Worm (Caenorhabditis elegans) whole organism, L4 larva: ENCODE results near the gene C15H9.11.

ENCODE experiments used
- D1046.2 ChIP-seq: fragments of 200-800 bp; sonication (Bioruptor generic); IDR thresholded peaks from 2 replicates; pipeline ENCODE4 v1.3.6; 2022; ENCODE audit warnings: missing genetic modification characterization, missing compliant biosample characterization
- F37D6.2 ChIP-seq: sonication (generic microtip); optimal IDR thresholded peaks from 2 replicates; lab custom pipeline; 2016; ENCODE audit warnings: mild to moderate bottlenecking, missing genetic modification characterization, missing compliant biosample characterization
- Y105C5A.15 ChIP-seq: fragments of 200-800 bp; sonication (Bioruptor generic); IDR thresholded peaks from 2 replicates; pipeline ENCODE4 v1.3.6; 2022; ENCODE audit warnings: missing genetic modification characterization, missing compliant biosample characterization
- Y48G9A.11 ChIP-seq: fragments of 200-800 bp; sonication (Bioruptor generic); IDR thresholded peaks from 2 replicates; pipeline ENCODE4 v1.3.6; 2022; ENCODE audit warnings: missing genetic modification reagents, missing genetic modification characterization, missing compliant biosample characterization
- Y5F2A.4 ChIP-seq: fragments of 200-800 bp; sonication (Bioruptor generic); optimal IDR thresholded peaks from 2 replicates; lab custom pipeline; 2018; ENCODE audit warnings: mild to moderate bottlenecking, missing genetic modification characterization, missing compliant biosample characterization
- ZK337.2 ChIP-seq: fragments of 200-800 bp; sonication (Bioruptor generic); IDR thresholded peaks from 2 replicates; pipeline ENCODE4 v1.3.6; 2022; ENCODE audit warnings: missing genetic modification reagents, missing genetic modification characterization, missing compliant biosample characterization
- attf-4 ChIP-seq: sonication (generic microtip); optimal IDR thresholded peaks from 3 replicates; lab custom pipeline; 2017; ENCODE audit warnings: missing biosample characterization, missing genetic modification characterization
- ceh-20 ChIP-seq: fragments of 200-800 bp; sonication (Bioruptor generic); IDR thresholded peaks from 2 replicates; pipeline ENCODE4 v1.3.6; 2022; ENCODE audit warnings: missing genetic modification reagents, missing genetic modification characterization, missing compliant biosample characterization
- ceh-32 ChIP-seq: sonication (generic microtip); optimal IDR thresholded peaks from 2 replicates; lab custom pipeline; 2016; ENCODE audit warnings: mild to moderate bottlenecking, missing genetic modification characterization, missing compliant biosample characterization; ENCODE audit not compliant: poor library complexity
- ceh-62 ChIP-seq: sonication (generic microtip); optimal IDR thresholded peaks from 2 replicates; lab custom pipeline; 2017; ENCODE audit warnings: missing biosample characterization, missing genetic modification characterization
- ceh-82 ChIP-seq: sonication (generic microtip); optimal IDR thresholded peaks from 2 replicates; lab custom pipeline; 2017; ENCODE audit warnings: missing biosample characterization, missing genetic modification characterization
- daf-16 ChIP-seq, 3 experiments: sonication (generic microtip); optimal IDR thresholded peaks; 2 replicates each; lab custom pipeline; 2016 to 2017; ENCODE audit warnings: missing genetic modification characterization in 3 of 3, missing genetic modification reagents in 3 of 3, mild to moderate bottlenecking in 2 of 3, missing compliant biosample characterization in 2 of 3, missing biosample characterization in 1 of 3, moderate library complexity in 1 of 3
- daf-19 ChIP-seq: fragments of 200-800 bp; sonication (Bioruptor generic); conservative IDR thresholded peaks from 2 replicates; pipeline ENCODE4 v1.3.6; 2022; ENCODE audit warnings: missing genetic modification characterization, missing compliant biosample characterization
- dmd-6 ChIP-seq: fragments of 200-800 bp; sonication (Bioruptor generic); IDR thresholded peaks from 2 replicates; pipeline ENCODE4 v1.3.6; 2022; ENCODE audit warnings: missing genetic modification reagents, missing genetic modification characterization, missing compliant biosample characterization
- dmd-9 ChIP-seq: fragments of 200-800 bp; sonication (Bioruptor generic); IDR thresholded peaks from 2 replicates; pipeline ENCODE4 v1.3.6; 2022; ENCODE audit warnings: missing genetic modification reagents, missing genetic modification characterization, missing compliant biosample characterization
- dve-1 ChIP-seq: sonication (generic microtip); optimal IDR thresholded peaks from 2 replicates; lab custom pipeline; 2017; ENCODE audit warnings: antibody characterized with exemption, mild to moderate bottlenecking, missing genetic modification characterization, missing compliant biosample characterization; ENCODE audit not compliant: insufficient read depth
- egl-27 ChIP-seq: sonication (generic microtip); optimal IDR thresholded peaks from 3 replicates; lab custom pipeline; 2017; ENCODE audit warnings: missing biosample characterization, missing genetic modification reagents, missing genetic modification characterization
- egl-43 ChIP-seq: fragments of 200-800 bp; sonication (Bioruptor generic); IDR thresholded peaks from 2 replicates; pipeline ENCODE4 v1.3.6; 2022; ENCODE audit warnings: missing genetic modification reagents, missing genetic modification characterization, missing compliant biosample characterization
- fos-1 ChIP-seq: fragments of 150-350 bp; optimal IDR thresholded peaks from 2 replicates; lab custom pipeline; 2014; ENCODE audit warnings: missing biosample characterization, missing genetic modification characterization
- hlh-11 ChIP-seq: fragments of 200-800 bp; sonication (Bioruptor generic); optimal IDR thresholded peaks from 2 replicates; lab custom pipeline; 2018; ENCODE audit warnings: mild to moderate bottlenecking, missing genetic modification characterization, missing compliant biosample characterization
- hmg-1.1 ChIP-seq: fragments of 200-800 bp; sonication (Bioruptor generic); IDR thresholded peaks from 2 replicates; pipeline ENCODE4 v1.3.6; 2022; ENCODE audit warnings: missing genetic modification reagents, missing genetic modification characterization, missing compliant biosample characterization
- jun-1 ChIP-seq: fragments of 150-350 bp; optimal IDR thresholded peaks from 2 replicates; lab custom pipeline; 2014; ENCODE audit warnings: missing biosample characterization, missing genetic modification reagents, missing genetic modification characterization
- lin-1 ChIP-seq: fragments of 200-800 bp; sonication (Bioruptor generic); IDR thresholded peaks from 2 replicates; pipeline ENCODE4 v1.3.6; 2022; ENCODE audit warnings: missing genetic modification reagents, missing genetic modification characterization, missing compliant biosample characterization
- lin-38 ChIP-seq: fragments of 200-800 bp; sonication (Bioruptor generic); IDR thresholded peaks from 2 replicates; pipeline ENCODE4 v1.3.6; 2022; ENCODE audit warnings: missing genetic modification reagents, missing genetic modification characterization, missing compliant biosample characterization
- lin-39 ChIP-seq: fragments of 150-350 bp; optimal IDR thresholded peaks from 2 replicates; lab custom pipeline; 2014; ENCODE audit warnings: missing biosample characterization, missing genetic modification reagents, missing genetic modification characterization
- lir-3 ChIP-seq: sonication (generic microtip); optimal IDR thresholded peaks from 2 replicates; lab custom pipeline; 2016; ENCODE audit warnings: mild to moderate bottlenecking, missing genetic modification characterization, missing compliant biosample characterization
- mes-2 ChIP-seq: sonication (generic microtip); optimal IDR thresholded peaks from 2 replicates; lab custom pipeline; 2016; ENCODE audit warnings: missing genotype, mild to moderate bottlenecking, missing genetic modification characterization, missing compliant biosample characterization; ENCODE audit not compliant: poor library complexity, severe bottlenecking
- mxl-3 ChIP-seq: fragments of 200-800 bp; sonication (Bioruptor generic); optimal IDR thresholded peaks from 2 replicates; lab custom pipeline; 2018; ENCODE audit warnings: mild to moderate bottlenecking, missing genetic modification characterization, missing compliant biosample characterization
- nhr-102 ChIP-seq: sonication (generic microtip); optimal IDR thresholded peaks from 2 replicates; lab custom pipeline; 2016; ENCODE audit warnings: mild to moderate bottlenecking, missing genetic modification characterization, moderate library complexity, missing compliant biosample characterization
- nhr-28 ChIP-seq: fragments of 150-350 bp; optimal IDR thresholded peaks from 2 replicates; lab custom pipeline; 2014; ENCODE audit warnings: missing biosample characterization, missing genetic modification characterization
- nhr-42 ChIP-seq: fragments of 200-800 bp; sonication (Bioruptor generic); IDR thresholded peaks from 2 replicates; pipeline ENCODE4 v1.3.6; 2022; ENCODE audit warnings: missing genetic modification characterization, missing compliant biosample characterization
- nhr-48 ChIP-seq: sonication (generic microtip); optimal IDR thresholded peaks from 2 replicates; lab custom pipeline; 2016; ENCODE audit warnings: mild to moderate bottlenecking, missing genetic modification characterization, missing compliant biosample characterization
- nhr-6 ChIP-seq: fragments of 150-350 bp; optimal IDR thresholded peaks from 2 replicates; lab custom pipeline; 2014; ENCODE audit warnings: missing biosample characterization, missing genetic modification characterization
- nhr-76 ChIP-seq: fragments of 150-350 bp; optimal IDR thresholded peaks from 2 replicates; lab custom pipeline; 2014; ENCODE audit warnings: missing biosample characterization, missing genetic modification characterization
- nhr-77 ChIP-seq: fragments of 150-350 bp; optimal IDR thresholded peaks from 2 replicates; lab custom pipeline; 2014; ENCODE audit warnings: missing biosample characterization, missing genetic modification characterization
- pha-4 ChIP-seq, 2 experiments: fragments of 150-350 bp in 1 of 2; fragments of 200-800 bp in 1 of 2; sonication (Bioruptor generic) in 1 of 2; IDR thresholded peaks in 1 of 2; optimal IDR thresholded peaks in 1 of 2; 2 replicates each; pipeline versions ENCODE4 v1.3.6 to Lab custom; 2014 to 2022; ENCODE audit warnings: missing genetic modification characterization in 2 of 2, missing genetic modification reagents in 2 of 2, missing biosample characterization in 1 of 2, missing compliant biosample characterization in 1 of 2
- php-3 ChIP-seq: fragments of 200-800 bp; sonication (Bioruptor generic); IDR thresholded peaks from 2 replicates; pipeline ENCODE4 v1.3.6; 2022; ENCODE audit warnings: missing genetic modification reagents, missing genetic modification characterization, missing compliant biosample characterization
- pqm-1 ChIP-seq: sonication (generic microtip); optimal IDR thresholded peaks from 2 replicates; lab custom pipeline; 2017; ENCODE audit warnings: missing biosample characterization, missing genetic modification characterization
- rbr-2 ChIP-seq: sonication (generic microtip); optimal IDR thresholded peaks from 2 replicates; lab custom pipeline; 2016; ENCODE audit warnings: missing genotype, missing genetic modification characterization, missing compliant biosample characterization
- saeg-2 ChIP-seq: fragments of 200-800 bp; sonication (Bioruptor generic); IDR thresholded peaks from 2 replicates; pipeline ENCODE4 v1.3.6; 2022; ENCODE audit warnings: missing genetic modification reagents, missing genetic modification characterization, missing compliant biosample characterization
- sdz-12 ChIP-seq: fragments of 200-800 bp; sonication (Bioruptor generic); optimal IDR thresholded peaks from 2 replicates; lab custom pipeline; 2018; ENCODE audit warnings: mild to moderate bottlenecking, missing genetic modification characterization, missing compliant biosample characterization
- tra-1 ChIP-seq: fragments of 200-800 bp; sonication (Bioruptor generic); IDR thresholded peaks from 2 replicates; pipeline ENCODE4 v1.3.6; 2022; ENCODE audit warnings: missing genetic modification reagents, missing genetic modification characterization, missing compliant biosample characterization
- unc-39 ChIP-seq: sonication (generic microtip); optimal IDR thresholded peaks from 2 replicates; lab custom pipeline; 2017; ENCODE audit warnings: missing biosample characterization, missing genetic modification characterization
- unc-62 ChIP-seq, 3 experiments: fragments of 150-350 bp in 1 of 3; sonication (generic microtip); optimal IDR thresholded peaks in 2 of 3; peaks in 1 of 3; 1 replicate in 1 of 3; 2 replicates in 2 of 3; lab custom pipeline; 2014 to 2017; ENCODE audit warnings: missing biosample characterization in 3 of 3, missing genetic modification characterization in 3 of 3, missing genetic modification reagents in 3 of 3, missing genotype in 1 of 3
- ztf-7 ChIP-seq: fragments of 150-350 bp; optimal IDR thresholded peaks from 2 replicates; lab custom pipeline; 2014; ENCODE audit warnings: missing biosample characterization, missing genetic modification characterization

Gene C15H9.11

DNA sequence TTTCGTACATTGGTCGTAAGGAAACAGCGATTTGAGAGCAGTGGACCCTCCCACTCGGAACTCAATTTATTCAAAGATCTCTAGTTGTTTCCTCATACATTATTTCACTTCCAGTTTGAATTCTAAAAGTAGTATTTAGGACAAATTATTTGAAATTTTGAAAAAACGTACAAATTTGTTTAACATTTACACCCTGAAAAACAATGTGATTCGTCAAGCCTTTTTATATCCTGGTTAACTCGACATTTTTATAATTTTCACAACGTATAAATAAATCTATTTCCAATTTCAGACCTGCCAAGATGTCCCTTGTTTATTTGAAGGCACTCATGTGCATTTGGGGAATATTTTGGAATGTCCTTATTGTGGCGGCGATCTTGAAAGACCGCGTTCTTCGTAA is 12.3 kb upstream of the C15H9.11 start, which contains the start of gene C15H9.3:
C15H9.3 (plus strand) TSS at position 301 of the 400 bp plus-strand sequence.
- no peak for TF ChIP-seq sdz-12
- peak in 1 of 2 experiments; percentile 72 for TF ChIP-seq unc-62 (GFP tag; optimal IDR thresholded peaks at IDR 0.05 in 1 of 2; lab: Kevin White, UChicago)
- no peak for TF ChIP-seq unc-62 (tag; optimal IDR thresholded peaks at IDR 0.05; lab: Kevin White, UChicago)
- no peak for TF ChIP-seq ceh-32
- TF ChIP-seq nhr-102 (tag; lab: Kevin White, UChicago) = no peak

DNA sequence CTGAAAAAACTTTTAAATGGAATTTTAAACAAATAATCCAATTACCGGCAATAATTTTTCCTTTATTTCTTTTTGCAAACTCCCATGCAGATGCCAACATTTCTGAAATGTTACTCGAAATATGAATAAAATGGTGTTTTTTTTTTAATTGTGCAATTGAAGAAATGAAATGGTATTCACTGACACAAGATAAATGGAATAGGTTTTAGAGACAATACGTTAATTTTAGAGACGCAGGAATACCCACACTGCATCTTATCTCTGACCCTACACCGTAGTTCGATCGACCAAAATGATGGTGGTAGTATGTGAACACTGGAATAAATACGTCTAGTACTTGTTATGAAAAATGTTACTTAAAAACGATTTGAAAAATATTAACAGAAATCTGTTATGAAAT is 9.6 kb upstream of the C15H9.11 start, which contains the start of gene prx-3:
prx-3 (minus strand) TSS at position 101 of the 400 bp plus-strand sequence.
- TF ChIP-seq dve-1 (tag; lab: Kevin White, UChicago) (peak; percentile 37), php-3 (no peak), Y105C5A.15 (GFP tag; lab: Robert Waterston, UW) (no peak), nhr-28 (tag; lab: Kevin White, UChicago) (peak; percentile 5), daf-16 (GFP tag; optimal IDR thresholded peaks at IDR 0.05; lab: Kevin White, UChicago) (no peak), daf-16 (tag; optimal IDR thresholded peaks at IDR 0.05; lab: Kevin White, UChicago) (peak; percentile 43)

DNA sequence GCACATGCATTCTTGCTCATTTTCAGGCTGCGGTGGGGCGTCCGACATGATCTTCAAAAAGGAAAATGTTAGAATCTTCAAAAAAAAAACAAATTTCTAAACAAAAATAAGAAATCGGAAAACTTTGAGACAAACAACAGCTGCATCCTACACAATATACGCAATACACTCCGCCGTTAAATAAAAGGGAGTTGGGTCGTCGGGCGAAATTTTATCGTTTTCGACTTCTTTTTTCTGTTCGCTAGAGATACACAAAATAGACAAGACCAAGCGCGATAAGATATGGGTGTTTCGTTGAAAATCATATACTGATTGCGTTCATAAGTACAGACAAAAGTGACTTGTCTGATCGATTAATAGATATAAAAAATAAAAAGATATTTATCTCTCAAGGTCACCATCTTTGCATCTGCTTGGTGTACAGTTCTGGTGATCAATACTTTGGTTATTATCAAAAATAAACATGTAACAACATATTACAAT is 6.1 kb upstream of the C15H9.11 start, which contains the start of gene kynu-1:
kynu-1 (minus strand) TSS at position 51 of the 483 bp plus-strand sequence.
- TF ChIP-seq daf-16 (GFP tag; optimal IDR thresholded peaks at IDR 0.05; lab: Kevin White, UChicago) (no peak), daf-16 (tag; optimal IDR thresholded peaks at IDR 0.05; lab: Kevin White, UChicago) (peak; percentile 45), lin-39 (tag; lab: Kevin White, UChicago) (no peak), jun-1 (tag; lab: Kevin White, UChicago) (no peak), ceh-20 (GFP tag; lab: Robert Waterston, UW) (no peak), mxl-3 (no peak), hmg-1.1 (GFP tag; lab: Robert Waterston, UW) (no peak), hlh-11 (tag; lab: Kevin White, UChicago) (peak; percentile 50), rbr-2 (tag; lab: Kevin White, UChicago) (no peak), Y48G9A.11 (GFP tag; lab: Robert Waterston, UW) (no peak), F37D6.2 (tag; lab: Kevin White, UChicago) (no peak), ceh-82 (tag; lab: Kevin White, UChicago) (no peak), ZK337.2 (GFP tag; lab: Robert Waterston, UW) (no peak), nhr-42 (GFP tag; lab: Robert Waterston, UW) (no peak), saeg-2 (GFP tag; lab: Robert Waterston, UW) (no peak), Y5F2A.4 (no peak), unc-39 (tag; lab: Kevin White, UChicago) (no peak), ztf-7 (no peak), nhr-48 (no peak), nhr-6 (tag; lab: Kevin White, UChicago) (no peak), attf-4 (no peak), tra-1 (GFP tag; lab: Robert Waterston, UW) (no peak), nhr-77 (tag; lab: Kevin White, UChicago) (no peak), lin-38 (no peak), pqm-1 (tag; lab: Kevin White, UChicago) (no peak), fos-1 (tag; lab: Kevin White, UChicago) (no peak), nhr-28 (tag; lab: Kevin White, UChicago) (peak; percentile 83), lin-1 (GFP tag; lab: Robert Waterston, UW) (no peak), dmd-6 (GFP tag; lab: Robert Waterston, UW) (peak; percentile 31; the same call in 1 of the 2 replicates), egl-43 (GFP tag; lab: Robert Waterston, UW) (no peak), php-3 (no peak), ceh-62 (tag; lab: Kevin White, UChicago) (no peak), unc-62 (GFP tag; optimal IDR thresholded peaks at IDR 0.05 in 1 of 2; lab: Kevin White, UChicago) (no peak), unc-62 (tag; optimal IDR thresholded peaks at IDR 0.05; lab: Kevin White, UChicago) (no peak), dmd-9 (no peak), lir-3 (no peak), egl-27 (tag; lab: Kevin White, UChicago) (no peak), daf-19 (GFP tag; lab: Robert Waterston, UW) (no peak), mes-2 (no peak), pha-4 (GFP tag; IDR thresholded peaks at IDR 0.05; lab: Robert Waterston, UW) (no peak), pha-4 (tag; optimal IDR thresholded peaks at IDR 0.05; lab: Kevin White, UChicago) (no peak), nhr-102 (tag; lab: Kevin White, UChicago) (no peak), D1046.2 (GFP tag; lab: Robert Waterston, UW) (no peak), nhr-76 (no peak)
